Fruit fly (Drosophila melanogaster): Measurements from ENCODE around the gene CG17249.

dm6 chr3L:1664205-1664604, 16.9 kb upstream of the CG17249 start:
- TF ChIP-seq CG5204 (GFP tag; optimal IDR thresholded peaks at IDR 0.05) (no peak), CG14711 (tag; optimal IDR thresholded peaks at IDR 0.05) (no peak), Hr96 (GFP tag; optimal IDR thresholded peaks at IDR 0.05) (no peak), kay (GFP tag; ENCODE audit: borderline replicate concordance) (no peak), Crg-1 (GFP tag; optimal IDR thresholded peaks at IDR 0.05) (no peak)
